Worm (Caenorhabditis elegans): ENCODE measurements around the gene F52B11.5.

ce11 chrIV:14115045-14115444 lies 12.0 kb upstream of the F52B11.5 start:
- TF ChIP-seq dmd-9 (GFP tag; IDR thresholded peaks at IDR 0.05) (no peak), daf-19 (GFP tag; conservative IDR thresholded peaks at IDR 0.05) (no peak), snpc-4 (tag; optimal IDR thresholded peaks at IDR 0.05) (no peak), R02D3.7 (tag; optimal IDR thresholded peaks at IDR 0.05) (no peak), fos-1 (tag; optimal IDR thresholded peaks at IDR 0.05) (no peak), unc-62 (GFP tag; optimal IDR thresholded peaks at IDR 0.05 in 1 of 2) (no peak), unc-62 (tag; optimal IDR thresholded peaks at IDR 0.05) (no peak), set-16 (GFP tag; IDR thresholded peaks at IDR 0.05) (no peak), mdl-1 (tag; optimal IDR thresholded peaks at IDR 0.05) (no peak), zag-1 (tag; optimal IDR thresholded peaks at IDR 0.05) (no peak), F49E8.2 (tag; optimal IDR thresholded peaks at IDR 0.05; ENCODE audit: borderline replicate concordance) (no peak), ztf-11 (tag; optimal IDR thresholded peaks at IDR 0.05) (no peak)

All from whole organism, L4 larva.